Worm (Caenorhabditis elegans): ENCODE data around the gene clec-262.
A peak's percentile ranks its signal among the peaks of the same experiment; 100 is the strongest.

Gene clec-262

ce11 chrV:20266992-20267391, 44.6 kb upstream of the clec-262 start, which contains the start of gene mdt-17 (continued):
- TF ChIP-seq bed-2 (GFP tag; IDR thresholded peaks at IDR 0.05) (no peak), F57C9.4 (tag; optimal IDR thresholded peaks at IDR 0.05) (no peak), zim-3 (tag; optimal IDR thresholded peaks at IDR 0.05) (no peak), sptf-2 (GFP tag; optimal IDR thresholded peaks at IDR 0.05) (no peak), ztf-6 (GFP tag; IDR thresholded peaks at IDR 0.05) (no peak), F52B5.7 (tag; optimal IDR thresholded peaks at IDR 0.05) (peak; percentile 67), ceh-40 (GFP tag; IDR thresholded peaks at IDR 0.05) (no peak), somi-1 (GFP tag; optimal IDR thresholded peaks at IDR 0.05) (no peak), nfya-2 (GFP tag; IDR thresholded peaks at IDR 0.05) (0 out of 2 replicates have a peak, but pooled peaks have one; percentile 8), tlf-1 (GFP tag; optimal IDR thresholded peaks at IDR 0.05) (peak; percentile 47), atf-7 (tag; optimal IDR thresholded peaks at IDR 0.05) (peak; percentile 15), hsf-1 (GFP tag; IDR thresholded peaks at IDR 0.05) (peak; percentile 41; the same call in 1 of the 2 replicates), mxl-1 (tag; optimal IDR thresholded peaks at IDR 0.05) (no peak), ztf-25 (GFP tag; IDR thresholded peaks at IDR 0.05) (0 out of 2 replicates have a peak, but pooled peaks have one; percentile 44), akir-1 (GFP tag; optimal IDR thresholded peaks at IDR 0.05) (no peak), ceh-27 (GFP tag; optimal IDR thresholded peaks at IDR 0.05) (no peak), lin-54 (GFP tag; optimal IDR thresholded peaks at IDR 0.05) (no peak), F10E7.11 (tag; optimal IDR thresholded peaks at IDR 0.05) (no peak), madf-6 (GFP tag; IDR thresholded peaks at IDR 0.05) (peak; percentile 61), Y53G8AR.9 (GFP tag; conservative IDR thresholded peaks at IDR 0.05) (0 out of 2 replicates have a peak, but pooled peaks have one; percentile 51), lin-40 (tag; optimal IDR thresholded peaks at IDR 0.05) (no peak), F22D6.2 (tag; optimal IDR thresholded peaks at IDR 0.05) (no peak), ceh-79 (tag; optimal IDR thresholded peaks at IDR 0.05) (peak; percentile 15), hrde-1 (tag; optimal IDR thresholded peaks at IDR 0.05; ENCODE audit: borderline replicate concordance) (peak; percentile 21), egrh-3 (GFP tag; IDR thresholded peaks at IDR 0.05) (no peak), B0019.2 (GFP tag; conservative IDR thresholded peaks at IDR 0.05) (no peak), snpc-4 (GFP tag; optimal IDR thresholded peaks at IDR 0.05) (no peak), snpc-4 (tag; optimal IDR thresholded peaks at IDR 0.05) (no peak)

ce11 chrV:20269661-20270137, 41.9 kb upstream of the clec-262 start, which contains the start of the genes prmt-1 and cdkr-3:
TSS of gene prmt-1 (minus strand) at chrV:20269711.
TSS of gene cdkr-3 (plus strand) at chrV:20270107.
- TF ChIP-seq lsl-1 (GFP tag; optimal IDR thresholded peaks at IDR 0.05) (peak; percentile 8), snpc-4 (GFP tag; optimal IDR thresholded peaks at IDR 0.05) (no peak), snpc-4 (tag; optimal IDR thresholded peaks at IDR 0.05) (no peak), nhr-80 (tag; optimal IDR thresholded peaks at IDR 0.05) (no peak), nhr-120 (GFP tag; IDR thresholded peaks at IDR 0.05) (no peak), mxl-1 (tag; optimal IDR thresholded peaks at IDR 0.05) (no peak), C17E4.6 (GFP tag; IDR thresholded peaks at IDR 0.05) (no peak), let-526 (GFP tag; IDR thresholded peaks at IDR 0.05) (no peak), pha-4 (tag; optimal IDR thresholded peaks at IDR 0.05) (no peak), bed-1 (GFP tag; IDR thresholded peaks at IDR 0.05) (no peak), ceh-27 (GFP tag; optimal IDR thresholded peaks at IDR 0.05) (no peak), unc-62 (GFP tag; optimal IDR thresholded peaks at IDR 0.05) (no peak), aptf-2 (GFP tag; conservative IDR thresholded peaks at IDR 0.05) (no peak), repo-1 (tag; optimal IDR thresholded peaks at IDR 0.05) (no peak), hsf-1 (GFP tag; IDR thresholded peaks at IDR 0.05) (no peak), somi-1 (GFP tag; optimal IDR thresholded peaks at IDR 0.05) (no peak), F55B11.4 (tag; optimal IDR thresholded peaks at IDR 0.05; ENCODE audit: borderline replicate concordance, insufficient read depth) (no peak), attf-3 (GFP tag; conservative IDR thresholded peaks at IDR 0.05) (no peak), F33H1.4 (GFP tag; IDR thresholded peaks at IDR 0.05) (peak; percentile 83), bed-2 (GFP tag; IDR thresholded peaks at IDR 0.05) (no peak), lin-54 (GFP tag; optimal IDR thresholded peaks at IDR 0.05) (peak; percentile 19), snpc-1.3 (tag; optimal IDR thresholded peaks at IDR 0.05; ENCODE audit: insufficient read depth) (peak; percentile 15), let-607 (tag; optimal IDR thresholded peaks at IDR 0.05) (peak in 1 of 2 experiments; percentile 79), fkh-3 (tag; optimal IDR thresholded peaks at IDR 0.05) (no peak), nfyb-1 (GFP tag; IDR thresholded peaks at IDR 0.05) (no peak), cebp-2 (GFP tag; IDR thresholded peaks at IDR 0.05) (no peak), attf-6 (GFP tag; IDR thresholded peaks at IDR 0.05) (no peak), pbrm-1 (GFP tag; IDR thresholded peaks at IDR 0.05) (no peak)
